Worm (Caenorhabditis elegans) whole organism, midembryonic: Measurements from ENCODE around the gene srbc-5.

Experiments used
- T22C8.4 ChIP-seq: fragments of 200-800 bp; sonication (Bioruptor generic); IDR thresholded peaks from 2 replicates; pipeline ENCODE4 v1.3.6; 2022; ENCODE audit warnings: missing genetic modification characterization, missing compliant biosample characterization
- cog-1 ChIP-seq: sonication (generic microtip); optimal IDR thresholded peaks from 2 replicates; lab custom pipeline; 2016; ENCODE audit warnings: missing genetic modification characterization, missing compliant biosample characterization
- flt-1 ChIP-seq: fragments of 200-800 bp; sonication (Bioruptor generic); IDR thresholded peaks from 2 replicates; pipeline ENCODE4 v1.3.6; 2022; ENCODE audit warnings: missing genetic modification characterization, missing compliant biosample characterization
- klf-2 ChIP-seq: fragments of 200-800 bp; sonication (Bioruptor generic); conservative IDR thresholded peaks from 2 replicates; pipeline ENCODE4 v1.3.6; 2022; ENCODE audit warnings: missing genetic modification reagents, missing genetic modification characterization, missing compliant biosample characterization
- med-1 ChIP-seq: sonication (generic microtip); optimal IDR thresholded peaks from 2 replicates; lab custom pipeline; 2017; ENCODE audit warnings: missing genetic modification characterization, mild to moderate bottlenecking, missing compliant biosample characterization, antibody characterized with exemption, missing genetic modification reagents; ENCODE audit not compliant: insufficient read depth
- ref-1 ChIP-seq: fragments of 200-800 bp; sonication (Bioruptor generic); conservative IDR thresholded peaks from 2 replicates; pipeline ENCODE4 v1.3.6; 2022; ENCODE audit warnings: missing genetic modification reagents, missing genetic modification characterization, missing compliant biosample characterization
- tab-1 ChIP-seq: fragments of 200-800 bp; sonication (Bioruptor generic); IDR thresholded peaks from 2 replicates; pipeline ENCODE4 v1.3.6; 2022; ENCODE audit warnings: missing genetic modification characterization, missing compliant biosample characterization
- ztf-23 ChIP-seq: fragments of 200-800 bp; sonication (Bioruptor generic); IDR thresholded peaks from 2 replicates; pipeline ENCODE4 v1.3.6; 2022; ENCODE audit warnings: missing genetic modification reagents, missing genetic modification characterization, missing compliant biosample characterization
- ztf-29 ChIP-seq: fragments of 200-800 bp; sonication (Bioruptor generic); IDR thresholded peaks from 2 replicates; pipeline ENCODE4 v1.3.6; 2022; ENCODE audit warnings: missing genetic modification reagents, missing genetic modification characterization, missing compliant biosample characterization

The srbc-5 gene

DNA sequence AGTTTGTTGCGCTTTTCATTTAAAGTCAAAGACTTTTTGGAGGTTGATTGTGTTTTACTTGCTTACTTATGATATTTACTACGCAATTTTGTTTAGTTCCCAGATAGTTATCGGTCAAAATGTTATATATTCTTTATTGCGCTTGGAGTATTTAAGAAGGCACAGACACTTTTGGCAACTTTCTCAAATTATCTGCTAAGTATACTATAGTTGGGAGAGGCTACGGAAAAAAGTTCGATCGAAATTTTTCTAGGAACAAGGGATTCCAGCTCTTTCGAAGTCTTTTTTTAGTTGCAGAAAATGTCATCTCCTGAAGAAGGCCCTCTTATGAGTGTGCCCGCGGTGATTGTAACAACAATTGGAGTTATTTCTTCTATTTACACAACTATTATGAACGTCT, at the start of gene srbc-5:
TSS of gene srbc-5 (plus strand) at position 301 of the 400 bp plus-strand sequence.
- TF ChIP-seq cog-1 (tag; lab: Kevin White, UChicago) (no peak), klf-2 (GFP tag; lab: Robert Waterston, UW) (no peak), flt-1 (GFP tag; lab: Robert Waterston, UW) (no peak), ztf-23 (GFP tag; lab: Robert Waterston, UW) (no peak), tab-1 (GFP tag; lab: Robert Waterston, UW) (no peak), ref-1 (GFP tag; lab: Robert Waterston, UW) (no peak), T22C8.4 (no peak), ztf-29 (GFP tag; lab: Robert Waterston, UW) (no peak), med-1 (GFP tag; lab: Kevin White, UChicago) (no peak)

- no peak for TF ChIP-seq ztf-23 (GFP tag; lab: Robert Waterston, UW)
- no peak for TF ChIP-seq klf-2 (GFP tag; lab: Robert Waterston, UW)
- no peak for TF ChIP-seq T22C8.4
- TF ChIP-seq cog-1 (tag; lab: Kevin White, UChicago), result no peak
- no peak for TF ChIP-seq tab-1 (GFP tag; lab: Robert Waterston, UW)
- TF ChIP-seq ztf-29 (GFP tag; lab: Robert Waterston, UW), result no peak
- no peak for TF ChIP-seq ref-1 (GFP tag; lab: Robert Waterston, UW)
- no peak for TF ChIP-seq flt-1 (GFP tag; lab: Robert Waterston, UW)
- TF ChIP-seq med-1 (GFP tag; lab: Kevin White, UChicago), result no peak
Measured at ce11 chrV:3218604-3219003, 41.6 kb upstream of the srbc-5 start.

- TF ChIP-seq ztf-23 (GFP tag; lab: Robert Waterston, UW) (no peak), cog-1 (tag; lab: Kevin White, UChicago) (no peak), ztf-29 (GFP tag; lab: Robert Waterston, UW) (no peak), ref-1 (GFP tag; lab: Robert Waterston, UW) (no peak), tab-1 (GFP tag; lab: Robert Waterston, UW) (no peak), T22C8.4 (no peak)
Measured at ce11 chrV:3227373-3227772, 32.8 kb upstream of the srbc-5 start, which contains the start of gene K08D9.2. TSS of gene K08D9.2 (plus strand) at chrV:3227673.

ce11 chrV:3230150-3230549, 30.0 kb upstream of the srbc-5 start:
- TF ChIP-seq tab-1 (GFP tag; lab: Robert Waterston, UW), result no peak
- no peak for TF ChIP-seq ztf-29 (GFP tag; lab: Robert Waterston, UW)
- TF ChIP-seq ztf-23 (GFP tag; lab: Robert Waterston, UW), result no peak
- no peak for TF ChIP-seq med-1 (GFP tag; lab: Kevin White, UChicago)
- no peak for TF ChIP-seq flt-1 (GFP tag; lab: Robert Waterston, UW)
- TF ChIP-seq ref-1 (GFP tag; lab: Robert Waterston, UW), result no peak
- TF ChIP-seq T22C8.4, result no peak
- TF ChIP-seq klf-2 (GFP tag; lab: Robert Waterston, UW), result no peak
- TF ChIP-seq cog-1 (tag; lab: Kevin White, UChicago), result no peak

ce11 chrV:3230597-3230996, 29.6 kb upstream of the srbc-5 start, which contains the start of gene K08D9.10:
TSS of gene K08D9.10 (plus strand) at chrV:3230897.
- TF ChIP-seq ref-1 (GFP tag; lab: Robert Waterston, UW) (no peak), ztf-23 (GFP tag; lab: Robert Waterston, UW) (no peak), tab-1 (GFP tag; lab: Robert Waterston, UW) (no peak), cog-1 (tag; lab: Kevin White, UChicago) (no peak), flt-1 (GFP tag; lab: Robert Waterston, UW) (no peak), med-1 (GFP tag; lab: Kevin White, UChicago) (no peak), ztf-29 (GFP tag; lab: Robert Waterston, UW) (no peak), T22C8.4 (no peak), klf-2 (GFP tag; lab: Robert Waterston, UW) (no peak)

ce11 chrV:3234887-3235286, 25.3 kb upstream of the srbc-5 start, which contains the start of gene K08D9.6:
TSS of gene K08D9.6 (minus strand) at chrV:3234987.
- TF ChIP-seq klf-2 (GFP tag; lab: Robert Waterston, UW) (no peak), ztf-29 (GFP tag; lab: Robert Waterston, UW) (no peak), cog-1 (tag; lab: Kevin White, UChicago) (no peak), T22C8.4 (no peak)

DNA sequence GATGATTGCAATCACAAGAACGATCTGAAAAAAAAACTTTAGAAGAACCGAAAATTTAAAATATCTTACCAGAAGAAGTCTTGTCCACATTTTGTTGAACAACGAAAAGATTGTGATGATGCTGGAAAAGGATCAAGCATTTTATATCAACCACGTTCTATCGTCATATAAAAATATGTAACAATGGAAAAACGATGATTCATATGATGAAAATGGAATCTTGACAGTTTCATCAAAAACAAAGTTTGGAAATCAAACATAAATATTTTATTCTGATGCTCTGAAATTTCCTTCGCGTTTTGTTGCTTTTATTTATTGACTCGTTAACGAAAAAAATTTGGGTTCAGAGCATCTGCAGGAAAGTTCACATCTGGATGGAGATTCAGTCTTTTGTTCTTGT, 23.6 kb upstream of the srbc-5 start, which contains the start of the genes K08D9.9 and str-16:
TSS of gene K08D9.9 (minus strand) at position 101 of the 400 bp plus-strand sequence.
TSS of gene str-16 (plus strand) at position 266 of the 400 bp plus-strand sequence.
- TF ChIP-seq ztf-29 (GFP tag; lab: Robert Waterston, UW) (no peak), klf-2 (GFP tag; lab: Robert Waterston, UW) (no peak), T22C8.4 (no peak), flt-1 (GFP tag; lab: Robert Waterston, UW) (no peak), tab-1 (GFP tag; lab: Robert Waterston, UW) (no peak), cog-1 (tag; lab: Kevin White, UChicago) (no peak), ztf-23 (GFP tag; lab: Robert Waterston, UW) (no peak)

DNA sequence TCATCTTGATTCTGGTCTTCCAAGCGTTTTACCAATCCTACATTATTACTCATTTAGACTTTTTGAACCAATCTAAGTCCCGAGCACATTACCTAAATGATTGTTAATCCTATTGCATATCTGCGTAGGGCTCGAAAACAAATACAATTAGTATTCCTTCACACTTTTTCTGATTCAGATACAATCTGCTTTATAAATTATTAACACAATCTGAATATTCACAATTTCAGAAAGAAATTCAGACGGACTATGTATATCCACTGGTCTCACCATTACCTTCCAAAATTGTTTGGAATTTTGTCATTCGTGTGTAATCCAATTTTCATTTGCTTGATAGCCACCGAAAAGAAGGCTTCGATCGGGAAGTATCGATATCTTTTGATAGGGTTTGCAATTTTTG, 19.0 kb upstream of the srbc-5 start, which contains the start of gene srj-11:
TSS of gene srj-11 (plus strand) at position 250 of the 400 bp plus-strand sequence.
- TF ChIP-seq T22C8.4 (no peak), tab-1 (GFP tag; lab: Robert Waterston, UW) (no peak), ztf-29 (GFP tag; lab: Robert Waterston, UW) (no peak), ztf-23 (GFP tag; lab: Robert Waterston, UW) (no peak), flt-1 (GFP tag; lab: Robert Waterston, UW) (no peak)

ce11 chrV:3242984-3243383, 17.2 kb upstream of the srbc-5 start, which contains the start of gene gst-23:
TSS of gene gst-23 (plus strand) at chrV:3243284.
- TF ChIP-seq ztf-29 (GFP tag; lab: Robert Waterston, UW), result no peak
- no peak for TF ChIP-seq cog-1 (tag; lab: Kevin White, UChicago)
- no peak for TF ChIP-seq ztf-23 (GFP tag; lab: Robert Waterston, UW)
- TF ChIP-seq T22C8.4, result no peak
- no peak for TF ChIP-seq ref-1 (GFP tag; lab: Robert Waterston, UW)
- TF ChIP-seq med-1 (GFP tag; lab: Kevin White, UChicago), result no peak
- TF ChIP-seq flt-1 (GFP tag; lab: Robert Waterston, UW), result no peak
- no peak for TF ChIP-seq tab-1 (GFP tag; lab: Robert Waterston, UW)
- TF ChIP-seq klf-2 (GFP tag; lab: Robert Waterston, UW), result no peak
